Fruit fly (Drosophila melanogaster) whole organism, wandering third instar larva: Measurements from ENCODE around the gene ush.

Experiments
- Dfd ChIP-seq: fragments of >200 bp; optimal IDR thresholded peaks from 2 replicates; lab custom pipeline; 2017; ENCODE audit warnings: missing biosample characterization, missing genetic modification characterization
- Hr78 ChIP-seq: fragments of >200 bp; optimal IDR thresholded peaks from 2 replicates; lab custom pipeline; 2017; ENCODE audit warnings: missing biosample characterization, missing genetic modification characterization
- OdsH ChIP-seq: fragments of 200-800 bp; sonication (Bioruptor generic); optimal IDR thresholded peaks from 2 replicates; lab custom pipeline; 2016; ENCODE audit warnings: missing biosample characterization, mild to moderate bottlenecking, missing genetic modification characterization
- foxo ChIP-seq, 2 experiments: fragments of 200-800 bp; sonication (Bioruptor generic); optimal IDR thresholded peaks; 2 replicates in 1 of 2; 3 replicates in 1 of 2; lab custom pipeline; 2016 to 2017; ENCODE audit warnings: missing biosample characterization in 2 of 2, missing genetic modification characterization in 2 of 2
- pan ChIP-seq: fragments of >200 bp; optimal IDR thresholded peaks from 2 replicates; lab custom pipeline; 2017

dm6 chr2L:479483-480195 is 3.6 kb downstream of the ush start, which contains the start of gene cbt:
- TF ChIP-seq Hr78 (GFP tag; lab: Kevin White, UChicago) (no peak), Dfd (GFP tag; lab: Kevin White, UChicago) (peak; percentile 49), OdsH (GFP tag; lab: Kevin White, UChicago) (peak; percentile 98), pan (lab: Kevin White, UChicago) (no peak), foxo (GFP tag; optimal IDR thresholded peaks at IDR 0.05; lab: Kevin White, UChicago) (peak; percentile 92 to 98)
